Fruit fly (Drosophila melanogaster): ENCODE data around the gene Fkbp39.

Gene Fkbp39

DNA sequence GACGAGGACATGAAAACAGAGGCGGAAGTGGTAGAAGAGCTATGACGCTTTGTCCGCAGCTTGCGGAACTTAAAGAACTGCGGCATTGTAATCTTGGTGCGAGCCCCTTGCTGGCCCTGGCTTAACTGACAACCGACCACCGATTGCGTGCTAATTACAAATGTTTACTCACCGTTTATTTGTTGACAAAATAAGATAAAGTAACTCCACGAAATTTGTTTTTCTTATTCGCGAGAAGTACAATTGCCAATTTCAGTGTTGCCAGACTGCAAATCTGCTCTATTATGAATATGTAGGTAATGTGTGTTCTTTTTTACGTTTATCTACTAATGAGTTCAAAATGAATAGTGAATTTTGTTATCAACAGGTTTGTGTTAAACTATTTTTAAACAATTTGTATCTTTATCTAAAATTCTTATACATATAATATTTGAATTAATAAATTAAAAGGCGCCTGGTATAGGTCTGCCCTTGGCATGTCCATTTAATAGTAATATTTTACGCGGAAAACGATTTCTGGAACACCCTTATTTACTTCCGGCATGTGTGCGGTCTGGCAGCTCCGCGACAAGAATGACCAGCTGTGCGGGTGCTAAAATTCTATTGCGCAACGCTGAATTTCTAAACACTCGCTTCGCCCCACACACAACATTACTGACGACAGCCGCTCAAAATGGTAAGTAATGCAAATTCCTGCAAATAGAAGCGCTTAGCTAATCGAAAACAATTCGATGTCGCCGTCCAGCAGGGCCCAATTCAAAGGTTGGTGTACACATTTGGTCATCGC is 23.9 kb upstream of the Fkbp39 start, which contains the start of the genes Atg4b and Hibch (continued):
- TF ChIP-seq MTF-1 (GFP tag; optimal IDR thresholded peaks at IDR 0.05; ENCODE audit: borderline replicate concordance) (peak; percentile 27), Aef1 (GFP tag; IDR thresholded peaks at IDR 0.05) (peak; percentile 80), Sry-δ (GFP tag; optimal IDR thresholded peaks at IDR 0.05) (peak; percentile 8), Rx (GFP tag; IDR thresholded peaks at IDR 0.05) (peak; percentile 71; the same call in 1 of the 2 replicates), Pdp1 (GFP tag; optimal IDR thresholded peaks at IDR 0.05) (peak; percentile 49 to 100), CG5245 (GFP tag; optimal IDR thresholded peaks at IDR 0.05) (peak; percentile 70), cwo (GFP tag; optimal IDR thresholded peaks at IDR 0.05) (peak; percentile 79), ase (GFP tag; IDR thresholded peaks at IDR 0.05) (peak; percentile 66; the same call in 2 of the 3 replicates), CG4404 (GFP tag; IDR thresholded peaks at IDR 0.05) (peak; percentile 87), h (optimal IDR thresholded peaks at IDR 0.05) (no peak), Ada2b (GFP tag; IDR thresholded peaks at IDR 0.05) (peak; percentile 79), vfl (GFP tag; optimal IDR thresholded peaks at IDR 0.05) (peak; percentile 43), gcm (GFP tag; optimal IDR thresholded peaks at IDR 0.05) (peak; percentile 84), CG13424 (tag; optimal IDR thresholded peaks at IDR 0.05) (peak; percentile 91), p53 (GFP tag; optimal IDR thresholded peaks at IDR 0.05) (no peak), Hr3 (GFP tag; optimal IDR thresholded peaks at IDR 0.05) (peak; percentile 84), otp (GFP tag; IDR thresholded peaks at IDR 0.05) (no peak), tll (GFP tag; optimal IDR thresholded peaks at IDR 0.05) (peak in 1 of 2 experiments; percentile 10), tio (GFP tag; optimal IDR thresholded peaks at IDR 0.05) (no peak), sob (GFP tag; IDR thresholded peaks at IDR 0.05) (peak; percentile 83), Dip3 (GFP tag; optimal IDR thresholded peaks at IDR 0.05) (peak; percentile 48), abd-A (tag; optimal IDR thresholded peaks at IDR 0.05) (no peak), mam (GFP tag; optimal IDR thresholded peaks at IDR 0.05) (peak; percentile 46), bcd (GFP tag; optimal IDR thresholded peaks at IDR 0.05) (peak; percentile 86), CG7963 (GFP tag; IDR thresholded peaks at IDR 0.05; ENCODE audit: partially characterized antibody) (no peak), CG2712 (tag; optimal IDR thresholded peaks at IDR 0.05) (peak; percentile 92), Sin3A (optimal IDR thresholded peaks at IDR 0.05) (no peak), phol (tag; optimal IDR thresholded peaks at IDR 0.05) (peak; percentile 85), CG7928 (GFP tag; optimal IDR thresholded peaks at IDR 0.05) (peak; percentile 55), CG1792 (GFP tag; optimal IDR thresholded peaks at IDR 0.05) (no peak), NfI (GFP tag; optimal IDR thresholded peaks at IDR 0.05) (peak; percentile 85), Atf-2 (GFP tag; optimal IDR thresholded peaks at IDR 0.05) (no peak), CG9437 (GFP tag; optimal IDR thresholded peaks at IDR 0.05) (peak; percentile 72), E2f1 (GFP tag; IDR thresholded peaks at IDR 0.05) (peak; percentile 68), Nf-YA (GFP tag; IDR thresholded peaks at IDR 0.05) (no peak), btn (GFP tag; optimal IDR thresholded peaks at IDR 0.05) (no peak), run (tag; optimal IDR thresholded peaks at IDR 0.05) (no peak), sc (optimal IDR thresholded peaks at IDR 0.05) (no peak), sc (GFP tag; optimal IDR thresholded peaks at IDR 0.05) (no peak), wor (GFP tag; IDR thresholded peaks at IDR 0.05) (peak; percentile 18; the same call in 1 of the 2 replicates), CG13123 (GFP tag; optimal IDR thresholded peaks at IDR 0.05) (peak; percentile 63), E2f2 (GFP tag; IDR thresholded peaks at IDR 0.05) (peak; percentile 60), Oaz (GFP tag; IDR thresholded peaks at IDR 0.05) (peak; percentile 48; the same call in 1 of the 2 replicates), CG6272 (GFP tag; IDR thresholded peaks at IDR 0.05) (peak; percentile 77), pb (GFP tag; optimal IDR thresholded peaks at IDR 0.05) (no peak), CG7271 (tag; optimal IDR thresholded peaks at IDR 0.05) (no peak), kay (GFP tag; optimal IDR thresholded peaks at IDR 0.05) (no peak), CHES-1-like (GFP tag; optimal IDR thresholded peaks at IDR 0.05) (peak; percentile 5), sqz (GFP tag; optimal IDR thresholded peaks at IDR 0.05) (no peak), CG11695 (GFP tag; IDR thresholded peaks at IDR 0.05) (no peak; the same call in 1 of the 3 replicates), dysf (GFP tag; IDR thresholded peaks at IDR 0.05) (peak; percentile 85)

Data from whole organism, embryonic.